Fruit fly (Drosophila melanogaster) whole organism, embryonic: ENCODE results near the gene Nse4.

Experiments
- Atf-2 ChIP-seq: fragments of 200-800 bp; sonication (Bioruptor generic); optimal IDR thresholded peaks from 2 replicates; lab custom pipeline; 2016; ENCODE audit warnings: missing biosample characterization, missing genetic modification characterization
- CG10147 ChIP-seq: fragments of 200-800 bp; sonication (Bioruptor generic); optimal IDR thresholded peaks from 2 replicates; lab custom pipeline; 2019; ENCODE audit warnings: missing biosample characterization, mild to moderate bottlenecking, missing genetic modification characterization, moderate library complexity
- CG13424 ChIP-seq: fragments of 200-800 bp; sonication (Bioruptor generic); optimal IDR thresholded peaks from 2 replicates; lab custom pipeline; 2019; ENCODE audit warnings: missing biosample characterization, mild to moderate bottlenecking, missing genetic modification characterization, moderate library complexity
- CG13775 ChIP-seq: fragments of 200-800 bp; sonication (Bioruptor generic); optimal IDR thresholded peaks from 3 replicates; lab custom pipeline; 2017; ENCODE audit warnings: missing biosample characterization, mild to moderate bottlenecking, missing genetic modification characterization
- CG14710 ChIP-seq: fragments of 200-800 bp; sonication (Bioruptor generic); optimal IDR thresholded peaks from 3 replicates; lab custom pipeline; 2019; ENCODE audit warnings: missing biosample characterization, mild to moderate bottlenecking, missing genetic modification characterization, moderate library complexity
- CG16863 ChIP-seq: fragments of 200-800 bp; sonication (Bioruptor generic); optimal IDR thresholded peaks from 3 replicates; lab custom pipeline; 2016; ENCODE audit warnings: missing biosample characterization, missing genetic modification characterization
- CG2129 ChIP-seq: fragments of 200-800 bp; sonication (Bioruptor generic); IDR thresholded peaks from 2 replicates; pipeline ENCODE4 v1.3.6; 2022; ENCODE audit warnings: missing biosample characterization, missing genetic modification characterization; ENCODE audit not compliant: partially characterized antibody
- CG2202 ChIP-seq: fragments of 200-800 bp; sonication (Bioruptor generic); optimal IDR thresholded peaks from 2 replicates; lab custom pipeline; 2018; ENCODE audit warnings: missing biosample characterization, mild to moderate bottlenecking, missing genetic modification characterization
- CG3838 ChIP-seq: fragments of 200-800 bp; sonication (Bioruptor generic); optimal IDR thresholded peaks from 3 replicates; lab custom pipeline; 2016; ENCODE audit warnings: missing biosample characterization, missing genetic modification characterization
- CG4328 ChIP-seq: fragments of 200-800 bp; sonication (Bioruptor generic); optimal IDR thresholded peaks from 3 replicates; lab custom pipeline; 2017; ENCODE audit warnings: missing biosample characterization, missing genetic modification reagents, missing genetic modification characterization
- CG4617 ChIP-seq: fragments of 200-800 bp; sonication (Bioruptor generic); optimal IDR thresholded peaks from 3 replicates; lab custom pipeline; 2016; ENCODE audit warnings: missing biosample characterization, missing genetic modification characterization, borderline replicate concordance
- CG4730 ChIP-seq: fragments of 200-800 bp; sonication (Bioruptor generic); IDR thresholded peaks from 2 replicates; pipeline ENCODE4 v1.3.6; 2022; ENCODE audit warnings: missing biosample characterization, missing genetic modification characterization
- CG6791 ChIP-seq: fragments of 200-800 bp; sonication (Bioruptor generic); IDR thresholded peaks from 3 replicates; pipeline ENCODE4 v1.3.6; 2022; ENCODE audit warnings: missing biosample characterization, missing genetic modification characterization; ENCODE audit not compliant: partially characterized antibody
- Dbx ChIP-seq: fragments of 200-800 bp; sonication (Bioruptor generic); IDR thresholded peaks from 3 replicates; pipeline ENCODE4 v1.3.6; 2022; ENCODE audit warnings: missing biosample characterization, missing genetic modification characterization
- Doc3 ChIP-seq: fragments of 200-800 bp; sonication (Bioruptor generic); IDR thresholded peaks from 3 replicates; pipeline ENCODE4 v1.3.6; 2022; ENCODE audit warnings: missing biosample characterization, missing genetic modification characterization; ENCODE audit not compliant: partially characterized antibody
- Dref ChIP-seq: fragments of 200-800 bp; sonication (Bioruptor generic); IDR thresholded peaks from 2 replicates; pipeline ENCODE4 v1.3.6; 2022; ENCODE audit warnings: missing biosample characterization, missing genetic modification characterization
- Gsc ChIP-seq: fragments of 200-800 bp; sonication (Bioruptor generic); IDR thresholded peaks from 2 replicates; pipeline ENCODE4 v1.3.6; 2022; ENCODE audit warnings: missing biosample characterization, missing genetic modification characterization
- MBD-R2 ChIP-seq: fragments of 200-800 bp; sonication (Bioruptor generic); IDR thresholded peaks from 2 replicates; pipeline ENCODE4 v1.3.6; 2022; ENCODE audit warnings: missing biosample characterization, missing genetic modification characterization
- MESR4 ChIP-seq: fragments of 200-800 bp; sonication (Bioruptor generic); optimal IDR thresholded peaks from 2 replicates; lab custom pipeline; 2018; ENCODE audit warnings: missing biosample characterization, mild to moderate bottlenecking, missing genetic modification characterization, moderate library complexity
- Pdp1 ChIP-seq, 2 experiments: fragments of 200-800 bp; sonication (Bioruptor generic); optimal IDR thresholded peaks; 3 replicates each; lab custom pipeline; 2016; ENCODE audit warnings: missing biosample characterization in 2 of 2, missing genetic modification characterization in 2 of 2, mild to moderate bottlenecking in 1 of 2, moderate library complexity in 1 of 2
- Sin3A ChIP-seq: fragments of >200 bp; optimal IDR thresholded peaks from 2 replicates; lab custom pipeline; 2018
- Trl ChIP-seq, 3 experiments: fragments of >200 bp in 2 of 3; fragments of 200-800 bp in 1 of 3; sonication (Bioruptor generic) in 1 of 3; optimal IDR thresholded peaks; 2 replicates in 1 of 3; 3 replicates in 2 of 3; lab custom pipeline; 2016 to 2017; ENCODE audit warnings: missing biosample characterization in 1 of 3, missing genetic modification characterization in 1 of 3
- Xrp1 ChIP-seq: fragments of 200-800 bp; sonication (Bioruptor generic); IDR thresholded peaks from 2 replicates; pipeline ENCODE4 v1.3.6; 2022; ENCODE audit warnings: missing biosample characterization, missing genetic modification characterization
- YL-1 ChIP-seq: fragments of 200-800 bp; sonication (Bioruptor generic); optimal IDR thresholded peaks from 3 replicates; lab custom pipeline; 2017; ENCODE audit warnings: missing biosample characterization, mild to moderate bottlenecking, missing genetic modification characterization
- chinmo ChIP-seq: fragments of 200-800 bp; sonication (Bioruptor generic); IDR thresholded peaks from 4 replicates; pipeline ENCODE4 v1.3.6; 2022; ENCODE audit warnings: missing biosample characterization, missing genetic modification characterization; ENCODE audit not compliant: partially characterized antibody
- corto ChIP-seq: fragments of 200-800 bp; sonication (Bioruptor generic); optimal IDR thresholded peaks from 2 replicates; lab custom pipeline; 2016; ENCODE audit warnings: missing biosample characterization, mild to moderate bottlenecking, missing genetic modification characterization, moderate library complexity
- crp ChIP-seq, 2 experiments: fragments of 200-800 bp; sonication (Bioruptor generic); optimal IDR thresholded peaks; 2 replicates in 1 of 2; 3 replicates in 1 of 2; lab custom pipeline; 2017; ENCODE audit warnings: missing biosample characterization in 2 of 2, missing genetic modification characterization in 2 of 2, mild to moderate bottlenecking in 1 of 2, moderate library complexity in 1 of 2
- danr ChIP-seq: fragments of 200-800 bp; sonication (Bioruptor generic); IDR thresholded peaks from 2 replicates; pipeline ENCODE4 v1.3.6; 2022; ENCODE audit warnings: missing biosample characterization, missing genetic modification characterization
- gfzf ChIP-seq: fragments of 200-800 bp; sonication (Bioruptor generic); optimal IDR thresholded peaks from 2 replicates; lab custom pipeline; 2016; ENCODE audit warnings: missing biosample characterization, mild to moderate bottlenecking, missing genetic modification characterization, moderate library complexity
- grn ChIP-seq: fragments of 200-800 bp; sonication (Bioruptor generic); optimal IDR thresholded peaks from 3 replicates; lab custom pipeline; 2017; ENCODE audit warnings: missing biosample characterization, missing genetic modification characterization
- h ChIP-seq: fragments of >200 bp; optimal IDR thresholded peaks from 2 replicates; lab custom pipeline; 2017
- hb ChIP-seq: fragments of 200-800 bp; sonication (Bioruptor generic); IDR thresholded peaks from 3 replicates; pipeline ENCODE4 v1.3.6; 2022; ENCODE audit warnings: missing biosample characterization, missing genetic modification characterization; ENCODE audit not compliant: partially characterized antibody
- lilli ChIP-seq: fragments of 200-800 bp; sonication (Bioruptor generic); optimal IDR thresholded peaks from 3 replicates; lab custom pipeline; 2016; ENCODE audit warnings: missing biosample characterization, missing genetic modification characterization
- nerfin-2 ChIP-seq: fragments of 200-800 bp; sonication (Bioruptor generic); IDR thresholded peaks from 2 replicates; pipeline ENCODE4 v1.3.6; 2022; ENCODE audit warnings: missing biosample characterization, missing genetic modification characterization; ENCODE audit not compliant: partially characterized antibody
- nmo ChIP-seq: fragments of 200-800 bp; sonication (Bioruptor generic); optimal IDR thresholded peaks from 2 replicates; lab custom pipeline; 2018; ENCODE audit warnings: missing biosample characterization, mild to moderate bottlenecking, missing genetic modification characterization, moderate library complexity
- prd ChIP-seq, 3 experiments: fragments of >200 bp in 2 of 3; fragments of 200-800 bp in 1 of 3; sonication (Bioruptor generic) in 1 of 3; optimal IDR thresholded peaks in 2 of 3; IDR thresholded peaks in 1 of 3; 2 replicates in 2 of 3; 3 replicates in 1 of 3; pipeline versions ENCODE4 v1.3.6 to Lab custom; 2017 to 2022; ENCODE audit warnings: missing biosample characterization in 1 of 3, missing genetic modification characterization in 1 of 3
- sisA ChIP-seq: fragments of 200-800 bp; sonication (Bioruptor generic); IDR thresholded peaks from 2 replicates; pipeline ENCODE4 v1.3.6; 2022; ENCODE audit warnings: missing biosample characterization, missing genetic modification characterization
- sna ChIP-seq: fragments of 200-800 bp; sonication (Bioruptor generic); IDR thresholded peaks from 2 replicates; pipeline ENCODE4 v1.3.6; 2022; ENCODE audit warnings: missing biosample characterization, missing genetic modification characterization; ENCODE audit not compliant: partially characterized antibody
- trem ChIP-seq: fragments of 200-800 bp; optimal IDR thresholded peaks from 3 replicates; lab custom pipeline; 2019; ENCODE audit warnings: missing biosample characterization, mild to moderate bottlenecking, missing genetic modification characterization, moderate library complexity
- vvl ChIP-seq: fragments of 200-800 bp; sonication (Bioruptor generic); IDR thresholded peaks from 2 replicates; pipeline ENCODE4 v1.3.6; 2022; ENCODE audit warnings: missing biosample characterization, missing genetic modification characterization
- zen ChIP-seq: fragments of 200-800 bp; sonication (Bioruptor generic); optimal IDR thresholded peaks from 3 replicates; lab custom pipeline; 2018; ENCODE audit warnings: missing biosample characterization, mild to moderate bottlenecking, missing genetic modification characterization, moderate library complexity
- zfh2 ChIP-seq: fragments of 200-800 bp; sonication (Bioruptor generic); optimal IDR thresholded peaks from 2 replicates; lab custom pipeline; 2016; ENCODE audit warnings: missing biosample characterization, missing genetic modification characterization

Gene Nse4

DNA sequence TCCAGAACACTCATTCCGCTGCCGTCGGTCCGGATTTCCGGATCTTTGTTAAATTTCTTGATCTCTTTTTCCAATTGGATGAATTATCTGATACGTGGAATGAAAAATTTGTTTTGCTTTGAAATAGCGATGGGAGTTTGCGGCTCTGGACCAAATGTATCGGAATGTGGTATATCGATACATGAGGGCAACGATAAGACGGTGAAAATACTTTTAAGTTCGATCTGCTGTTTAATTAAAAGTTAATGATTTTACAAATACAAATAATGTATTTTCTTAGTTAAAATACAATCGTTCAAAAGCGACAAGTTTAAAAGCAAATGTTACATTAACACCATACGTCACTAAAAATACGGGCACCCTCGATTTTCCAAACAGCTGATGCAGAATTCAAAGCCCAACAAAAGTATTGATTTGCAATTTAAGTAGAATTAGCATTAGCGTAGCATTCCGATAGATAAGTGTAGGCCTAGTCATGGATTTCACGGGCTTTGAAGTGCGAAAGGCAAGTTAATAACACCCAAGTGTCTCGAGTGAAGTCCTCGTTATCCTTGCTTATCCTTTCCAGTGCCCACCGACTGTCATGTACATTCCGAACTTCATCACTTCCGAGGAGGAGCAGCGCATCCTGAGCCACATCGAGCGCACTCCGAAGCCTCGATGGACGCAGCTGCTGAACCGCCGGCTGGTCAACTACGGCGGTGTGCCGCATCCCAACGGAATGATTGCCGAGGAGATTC is 49.4 kb downstream of the Nse4 start, which contains the start of the genes Cog4 and CG6144 (continued):
- TF ChIP-seq zen (tag; lab: Kevin White, UChicago): no peak
- peak; percentile 68; the same call in 2 of the 3 replicates for TF ChIP-seq Dbx (GFP tag; lab: Robert Waterston, UW)
- peak; percentile 77; the same call in 2 of the 3 replicates for TF ChIP-seq Doc3 (GFP tag; lab: Robert Waterston, UW)
- TF ChIP-seq MBD-R2 (GFP tag; lab: Robert Waterston, UW): peak; percentile 87
- TF ChIP-seq nmo: peak; percentile 83
- TF ChIP-seq prd (optimal IDR thresholded peaks at IDR 0.05; lab: Kevin White, UChicago): no peak
- TF ChIP-seq prd (GFP tag; IDR thresholded peaks at IDR 0.05; lab: Robert Waterston, UW): peak; percentile 48; the same call in 2 of the 3 replicates
- TF ChIP-seq CG4617 (GFP tag; lab: Kevin White, UChicago): peak; percentile 55
- no peak for TF ChIP-seq CG2202 (tag; lab: Kevin White, UChicago)
- peak; percentile 56 for TF ChIP-seq YL-1 (GFP tag; lab: Kevin White, UChicago)
- TF ChIP-seq CG13424: peak; percentile 30
- 0 out of 4 replicates have a peak, but pooled peaks have one; percentile 73 for TF ChIP-seq chinmo
- TF ChIP-seq Dref: peak; percentile 80
- TF ChIP-seq Sin3A (lab: Kevin White, UChicago): peak; percentile 64
- no peak for TF ChIP-seq danr
- TF ChIP-seq CG3838 (GFP tag; lab: Kevin White, UChicago): no peak
- no peak for TF ChIP-seq Atf-2 (GFP tag; lab: Kevin White, UChicago)
- TF ChIP-seq Xrp1: peak; percentile 53; the same call in 1 of the 2 replicates
- peak; percentile 68 to 95 for TF ChIP-seq crp (GFP tag; optimal IDR thresholded peaks at IDR 0.05; lab: Kevin White, UChicago)
- TF ChIP-seq Gsc: no peak
- no peak for TF ChIP-seq corto (GFP tag; lab: Kevin White, UChicago)
- peak; percentile 6 for TF ChIP-seq zfh2 (GFP tag; lab: Kevin White, UChicago)
- TF ChIP-seq CG6791 (GFP tag; lab: Robert Waterston, UW): peak; percentile 77
- TF ChIP-seq MESR4 (GFP tag; lab: Kevin White, UChicago): peak; percentile 31
- peak; percentile 11 for TF ChIP-seq CG13775 (GFP tag; lab: Kevin White, UChicago)
- peak; percentile 21 for TF ChIP-seq CG16863
- TF ChIP-seq CG4328: no peak
- TF ChIP-seq sisA (GFP tag; lab: Robert Waterston, UW): peak; percentile 21; the same call in 1 of the 2 replicates
- peak; percentile 56 for TF ChIP-seq gfzf (GFP tag; lab: Kevin White, UChicago)
- TF ChIP-seq sna (GFP tag; lab: Robert Waterston, UW): peak; percentile 84
- no peak for TF ChIP-seq CG4730 (GFP tag; lab: Robert Waterston, UW)
- peak; percentile 60 for TF ChIP-seq lilli (GFP tag; lab: Kevin White, UChicago)
- peak; percentile 44; the same call in 1 of the 2 replicates for TF ChIP-seq vvl
- no peak for TF ChIP-seq CG10147
- peak; percentile 63 for TF ChIP-seq grn (GFP tag; lab: Kevin White, UChicago)
- TF ChIP-seq CG14710 (tag; lab: Kevin White, UChicago): peak; percentile 61
- peak in 1 of 2 experiments; percentile 22 for TF ChIP-seq Pdp1 (GFP tag; optimal IDR thresholded peaks at IDR 0.05; lab: Kevin White, UChicago)
- TF ChIP-seq CG2129 (GFP tag; lab: Robert Waterston, UW): peak; percentile 63
- no peak for TF ChIP-seq Trl (optimal IDR thresholded peaks at IDR 0.05; lab: Kevin White, UChicago)
- peak; percentile 62 for TF ChIP-seq Trl (GFP tag; optimal IDR thresholded peaks at IDR 0.05; lab: Kevin White, UChicago)
- peak; percentile 27; the same call in 2 of the 3 replicates for TF ChIP-seq hb
- TF ChIP-seq nerfin-2 (GFP tag; lab: Robert Waterston, UW): peak; percentile 51; the same call in 1 of the 2 replicates
- peak; percentile 57 for TF ChIP-seq trem (tag; lab: Kevin White, UChicago)
- no peak for TF ChIP-seq h (lab: Kevin White, UChicago)
